Worm (Caenorhabditis elegans) whole organism, midembryonic: Measurements from ENCODE around the gene fbxb-3.
A peak's percentile ranks its signal among the peaks of the same experiment; 100 is the strongest.

Source experiments
- T22C8.4 ChIP-seq: fragments of 200-800 bp; sonication (Bioruptor generic); IDR thresholded peaks from 2 replicates; pipeline ENCODE4 v1.3.6; 2022; ENCODE audit warnings: missing genetic modification characterization, missing compliant biosample characterization
- cog-1 ChIP-seq: sonication (generic microtip); optimal IDR thresholded peaks from 2 replicates; lab custom pipeline; 2016; ENCODE audit warnings: missing genetic modification characterization, missing compliant biosample characterization
- flt-1 ChIP-seq: fragments of 200-800 bp; sonication (Bioruptor generic); IDR thresholded peaks from 2 replicates; pipeline ENCODE4 v1.3.6; 2022; ENCODE audit warnings: missing genetic modification characterization, missing compliant biosample characterization
- klf-2 ChIP-seq: fragments of 200-800 bp; sonication (Bioruptor generic); conservative IDR thresholded peaks from 2 replicates; pipeline ENCODE4 v1.3.6; 2022; ENCODE audit warnings: missing genetic modification reagents, missing genetic modification characterization, missing compliant biosample characterization
- med-1 ChIP-seq: sonication (generic microtip); optimal IDR thresholded peaks from 2 replicates; lab custom pipeline; 2017; ENCODE audit warnings: missing genetic modification characterization, mild to moderate bottlenecking, missing compliant biosample characterization, antibody characterized with exemption, missing genetic modification reagents; ENCODE audit not compliant: insufficient read depth
- ref-1 ChIP-seq: fragments of 200-800 bp; sonication (Bioruptor generic); conservative IDR thresholded peaks from 2 replicates; pipeline ENCODE4 v1.3.6; 2022; ENCODE audit warnings: missing genetic modification reagents, missing genetic modification characterization, missing compliant biosample characterization
- tab-1 ChIP-seq: fragments of 200-800 bp; sonication (Bioruptor generic); IDR thresholded peaks from 2 replicates; pipeline ENCODE4 v1.3.6; 2022; ENCODE audit warnings: missing genetic modification characterization, missing compliant biosample characterization
- ztf-23 ChIP-seq: fragments of 200-800 bp; sonication (Bioruptor generic); IDR thresholded peaks from 2 replicates; pipeline ENCODE4 v1.3.6; 2022; ENCODE audit warnings: missing genetic modification reagents, missing genetic modification characterization, missing compliant biosample characterization
- ztf-29 ChIP-seq: fragments of 200-800 bp; sonication (Bioruptor generic); IDR thresholded peaks from 2 replicates; pipeline ENCODE4 v1.3.6; 2022; ENCODE audit warnings: missing genetic modification reagents, missing genetic modification characterization, missing compliant biosample characterization

The fbxb-3 gene

DNA sequence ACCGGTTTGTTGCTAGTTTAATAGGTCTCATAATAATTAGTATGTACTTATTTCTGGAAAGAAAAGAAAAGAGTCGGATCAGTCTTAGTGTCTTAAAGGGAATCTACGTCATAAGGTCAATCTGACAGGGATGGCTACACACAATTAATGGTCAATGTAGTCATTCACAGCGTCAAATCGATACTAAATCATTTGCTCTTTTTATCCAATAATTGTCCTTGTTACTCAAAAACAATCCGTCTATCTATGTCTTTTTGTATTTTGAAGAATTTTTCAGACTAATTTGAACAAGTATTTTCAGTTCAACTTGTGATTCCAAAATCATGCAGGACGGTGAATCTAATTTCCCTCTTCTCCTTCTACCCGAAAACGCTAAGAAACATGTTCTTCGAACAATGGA is at the start of gene fbxb-3:
TSS of gene fbxb-3 (plus strand) at position 301 of the 400 bp plus-strand sequence.
- TF ChIP-seq ztf-23 (GFP tag; lab: Robert Waterston, UW), result no peak
- no peak for TF ChIP-seq cog-1
- TF ChIP-seq ref-1 (GFP tag; lab: Robert Waterston, UW), result no peak
- TF ChIP-seq klf-2 (GFP tag; lab: Robert Waterston, UW), result no peak
- TF ChIP-seq ztf-29 (GFP tag; lab: Robert Waterston, UW), result no peak
- no peak for TF ChIP-seq tab-1 (GFP tag; lab: Robert Waterston, UW)
- TF ChIP-seq T22C8.4 (GFP tag; lab: Robert Waterston, UW), result no peak
- TF ChIP-seq flt-1 (GFP tag; lab: Robert Waterston, UW), result no peak
- TF ChIP-seq med-1 (GFP tag; lab: Kevin White, UChicago), result no peak

DNA sequence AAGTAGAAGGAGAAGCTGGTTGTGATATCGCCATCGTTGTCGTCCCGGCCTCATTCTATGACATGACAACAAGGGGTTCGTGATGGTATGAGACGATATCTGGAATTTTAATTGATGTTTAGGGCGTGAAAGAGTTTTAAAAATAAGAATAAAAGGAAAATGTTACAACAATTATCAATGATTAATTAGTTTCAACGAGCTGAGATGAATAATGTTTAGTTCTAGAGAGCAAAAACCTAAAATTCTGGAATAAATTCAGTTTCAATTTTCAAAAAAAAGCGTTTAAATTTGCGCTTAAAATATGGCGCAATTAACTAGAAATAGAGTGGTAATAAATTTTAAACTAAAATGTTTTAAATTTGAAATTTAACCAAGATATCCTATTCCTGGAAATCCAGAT is 46.3 kb upstream of the fbxb-3 start, which contains the start of gene H01G02.3:
TSS of gene H01G02.3 (minus strand) at position 101 of the 400 bp plus-strand sequence.
- no peak for TF ChIP-seq ref-1 (GFP tag; lab: Robert Waterston, UW)
- TF ChIP-seq klf-2 (GFP tag; lab: Robert Waterston, UW), result no peak

DNA sequence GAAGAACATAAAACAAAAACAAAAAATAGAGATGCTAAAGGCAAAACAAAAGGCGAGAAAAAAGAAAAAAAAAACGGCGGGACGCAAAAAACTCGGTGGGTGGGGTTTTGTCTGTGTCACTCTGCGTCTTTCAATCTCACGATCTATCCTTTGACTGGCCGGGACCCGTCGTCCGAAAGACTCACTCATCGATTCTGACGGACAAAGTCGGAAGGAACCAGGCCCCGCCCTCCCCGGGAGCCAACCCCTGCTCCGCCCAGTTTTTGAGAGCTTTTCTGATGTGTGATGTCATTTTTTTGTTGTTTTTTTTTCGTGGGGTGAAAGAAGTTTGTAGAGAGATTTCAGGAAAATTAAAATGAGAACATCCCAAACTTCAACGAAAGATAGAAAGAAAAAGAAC is 45.6 kb upstream of the fbxb-3 start:
- TF ChIP-seq flt-1 (GFP tag; lab: Robert Waterston, UW), result peak; percentile 21; the same call in 1 of the 2 replicates
- TF ChIP-seq tab-1 (GFP tag; lab: Robert Waterston, UW), result no peak
- 0 out of 2 replicates have a peak, but pooled peaks have one; percentile 28 for TF ChIP-seq ztf-23 (GFP tag; lab: Robert Waterston, UW)
- TF ChIP-seq ref-1 (GFP tag; lab: Robert Waterston, UW), result no peak
- TF ChIP-seq cog-1, result no peak
- TF ChIP-seq klf-2 (GFP tag; lab: Robert Waterston, UW), result no peak

DNA sequence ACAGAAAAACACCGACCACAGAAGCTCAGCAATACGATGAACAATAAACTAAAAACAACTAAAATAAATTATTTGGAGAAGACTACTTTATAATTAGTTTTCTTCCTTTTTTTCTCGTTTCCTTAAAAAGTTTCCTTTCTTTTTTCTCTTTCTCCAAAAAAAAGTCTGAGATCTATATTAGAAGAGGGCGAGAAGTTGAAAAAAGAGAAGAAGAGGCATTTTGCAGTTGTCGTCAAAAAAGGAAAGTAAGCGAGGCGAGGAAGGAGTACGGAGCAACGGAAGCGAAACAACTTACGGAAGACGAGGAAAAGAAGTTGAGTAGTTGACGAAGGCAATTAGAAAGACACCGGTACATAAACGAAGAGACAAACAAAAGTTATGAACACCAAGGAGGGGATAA is 42.8 kb upstream of the fbxb-3 start:
- TF ChIP-seq ref-1 (GFP tag; lab: Robert Waterston, UW), result no peak

DNA sequence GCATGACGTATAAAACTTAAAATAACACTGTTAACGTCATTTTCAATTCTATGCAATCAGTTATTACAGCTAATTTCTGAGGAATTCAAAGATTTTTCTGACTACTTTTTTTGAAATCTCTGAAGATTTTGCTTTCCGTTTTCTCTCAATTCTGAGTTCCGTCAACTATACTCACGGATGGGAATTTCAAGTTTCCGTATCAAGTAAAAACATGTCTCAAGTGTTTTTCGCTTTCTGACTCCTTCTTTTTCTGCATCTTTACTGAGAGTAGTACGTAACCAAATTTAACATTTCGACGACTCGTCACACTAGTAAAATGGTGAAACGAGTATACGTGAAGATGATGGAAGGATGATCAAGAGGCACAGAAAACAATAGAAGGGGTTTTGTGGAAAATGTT is 41.9 kb upstream of the fbxb-3 start:
- no peak for TF ChIP-seq klf-2 (GFP tag; lab: Robert Waterston, UW)
- no peak for TF ChIP-seq ztf-23 (GFP tag; lab: Robert Waterston, UW)
- no peak for TF ChIP-seq ref-1 (GFP tag; lab: Robert Waterston, UW)
- no peak for TF ChIP-seq ztf-29 (GFP tag; lab: Robert Waterston, UW)
- TF ChIP-seq T22C8.4 (GFP tag; lab: Robert Waterston, UW), result no peak
- TF ChIP-seq tab-1 (GFP tag; lab: Robert Waterston, UW), result no peak
- no peak for TF ChIP-seq flt-1 (GFP tag; lab: Robert Waterston, UW)
- no peak for TF ChIP-seq med-1 (GFP tag; lab: Kevin White, UChicago)
- no peak for TF ChIP-seq cog-1

DNA sequence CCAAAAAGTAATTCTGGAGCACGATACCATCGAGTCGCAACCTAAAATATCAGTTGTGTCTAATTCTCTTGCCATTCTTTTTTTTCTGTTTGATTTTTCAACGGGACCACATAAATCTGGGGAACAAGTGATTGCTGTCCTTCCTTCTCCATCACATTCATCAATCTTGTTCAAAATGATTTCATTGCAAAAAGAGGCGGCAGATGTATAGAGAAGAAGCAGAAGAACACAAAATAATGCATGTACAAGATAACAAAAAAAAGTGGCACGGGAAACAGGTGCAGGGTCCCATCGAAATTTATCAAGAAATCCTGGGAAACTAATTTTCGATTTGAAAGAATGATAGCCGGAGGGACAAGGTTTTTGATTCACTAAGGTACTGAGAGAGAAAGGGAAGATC is 39.5 kb upstream of the fbxb-3 start:
- TF ChIP-seq ztf-29 (GFP tag; lab: Robert Waterston, UW) (no peak), cog-1 (no peak), med-1 (GFP tag; lab: Kevin White, UChicago) (no peak), tab-1 (GFP tag; lab: Robert Waterston, UW) (no peak), flt-1 (GFP tag; lab: Robert Waterston, UW) (no peak), ztf-23 (GFP tag; lab: Robert Waterston, UW) (no peak)

DNA sequence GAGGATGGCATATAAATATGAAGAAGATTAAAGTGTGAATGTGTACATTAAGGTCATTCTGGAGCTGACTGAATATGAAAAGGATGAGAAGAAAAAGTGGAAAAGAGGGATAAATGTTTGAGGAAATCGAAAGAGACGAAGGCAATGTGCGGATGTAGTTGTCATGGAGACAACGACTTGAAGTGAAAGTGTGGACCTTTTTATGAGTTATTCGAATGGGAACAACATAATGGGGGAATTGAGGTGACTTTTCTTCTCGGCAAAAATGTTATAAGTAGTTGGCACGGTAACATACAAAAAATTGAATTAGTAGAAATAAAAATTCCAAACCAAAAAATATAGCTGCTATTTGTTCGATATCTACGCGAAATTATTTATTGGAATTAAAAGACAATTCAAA is 37.7 kb upstream of the fbxb-3 start, which contains the start of gene dyf-18:
TSS of gene dyf-18 (minus strand) at position 101 of the 400 bp plus-strand sequence.
- no peak for TF ChIP-seq flt-1 (GFP tag; lab: Robert Waterston, UW)
- TF ChIP-seq tab-1 (GFP tag; lab: Robert Waterston, UW), result no peak

DNA sequence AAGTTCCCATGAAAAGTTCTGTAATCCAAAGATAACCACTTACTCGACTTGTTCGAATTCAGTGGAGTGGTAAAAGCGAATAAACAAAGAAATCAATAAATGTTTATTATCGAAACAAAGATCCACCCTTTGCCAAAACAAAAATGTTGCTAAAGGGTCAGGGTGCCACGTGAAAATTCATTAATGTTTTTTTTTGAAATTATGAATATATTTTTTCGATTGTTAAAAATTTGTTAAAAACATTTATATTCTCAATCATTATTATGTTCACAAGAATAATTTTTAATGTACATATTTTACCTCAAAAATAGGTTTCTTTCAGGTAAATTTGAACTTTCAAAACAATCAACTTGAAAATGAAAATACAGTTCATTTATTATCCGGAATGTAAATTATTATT is 35.7 kb upstream of the fbxb-3 start, which contains the start of gene H01G02.4:
TSS of gene H01G02.4 (minus strand) at position 101 of the 400 bp plus-strand sequence.
- TF ChIP-seq med-1 (GFP tag; lab: Kevin White, UChicago) (no peak), ztf-29 (GFP tag; lab: Robert Waterston, UW) (no peak), cog-1 (no peak), flt-1 (GFP tag; lab: Robert Waterston, UW) (no peak), ref-1 (GFP tag; lab: Robert Waterston, UW) (no peak), ztf-23 (GFP tag; lab: Robert Waterston, UW) (no peak), T22C8.4 (GFP tag; lab: Robert Waterston, UW) (no peak)

DNA sequence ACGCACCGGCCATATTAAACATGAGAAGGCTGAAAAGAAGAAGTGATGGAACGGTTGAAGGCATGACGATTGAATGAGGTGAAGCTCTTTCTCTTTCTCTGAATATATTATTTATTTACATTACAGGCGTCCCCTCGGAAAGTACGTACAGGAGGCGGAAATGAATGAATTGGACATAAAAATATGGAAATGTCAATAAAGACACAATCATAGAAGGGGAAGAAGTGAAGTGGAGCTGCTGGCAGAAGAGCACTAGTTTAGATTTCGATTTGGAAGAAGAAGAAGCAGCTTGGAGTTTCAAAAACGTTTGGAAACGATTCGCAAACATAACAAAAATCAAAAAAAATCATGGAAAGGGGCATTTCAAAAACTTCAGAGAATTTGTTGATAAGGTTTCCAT is 34.7 kb upstream of the fbxb-3 start, which contains the start of gene H01G02.1:
TSS of gene H01G02.1 (minus strand) at position 101 of the 400 bp plus-strand sequence.
- no peak for TF ChIP-seq flt-1 (GFP tag; lab: Robert Waterston, UW)
- no peak for TF ChIP-seq tab-1 (GFP tag; lab: Robert Waterston, UW)
- TF ChIP-seq cog-1, result no peak
- TF ChIP-seq klf-2 (GFP tag; lab: Robert Waterston, UW), result no peak
- TF ChIP-seq med-1 (GFP tag; lab: Kevin White, UChicago), result no peak
- no peak for TF ChIP-seq ztf-23 (GFP tag; lab: Robert Waterston, UW)
- TF ChIP-seq T22C8.4 (GFP tag; lab: Robert Waterston, UW), result no peak
- TF ChIP-seq ref-1 (GFP tag; lab: Robert Waterston, UW), result no peak
- no peak for TF ChIP-seq ztf-29 (GFP tag; lab: Robert Waterston, UW)

DNA sequence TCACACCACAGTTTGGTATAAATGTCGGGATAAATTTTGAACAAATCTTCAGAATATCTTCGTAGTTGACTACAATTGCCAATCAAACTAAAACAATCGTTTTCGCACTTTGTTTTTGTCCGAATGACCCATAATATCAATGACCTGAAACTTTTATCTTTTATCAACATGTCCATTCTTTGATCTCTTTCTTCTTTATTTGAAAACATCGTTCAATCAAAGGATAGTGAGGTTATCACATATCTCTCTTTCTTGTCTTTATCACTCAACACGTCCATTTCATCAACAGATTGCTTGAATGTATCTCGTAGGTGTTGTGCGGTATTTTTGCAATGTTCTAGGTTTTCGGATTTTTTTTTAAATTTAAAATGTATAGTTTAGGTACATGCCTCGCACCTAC is 29.7 kb upstream of the fbxb-3 start:
- TF ChIP-seq ztf-23 (GFP tag; lab: Robert Waterston, UW), result no peak
- TF ChIP-seq flt-1 (GFP tag; lab: Robert Waterston, UW), result no peak
- no peak for TF ChIP-seq ref-1 (GFP tag; lab: Robert Waterston, UW)
- no peak for TF ChIP-seq klf-2 (GFP tag; lab: Robert Waterston, UW)
- no peak for TF ChIP-seq cog-1
- no peak for TF ChIP-seq med-1 (GFP tag; lab: Kevin White, UChicago)
- no peak for TF ChIP-seq T22C8.4 (GFP tag; lab: Robert Waterston, UW)
- TF ChIP-seq tab-1 (GFP tag; lab: Robert Waterston, UW), result no peak
- TF ChIP-seq ztf-29 (GFP tag; lab: Robert Waterston, UW), result no peak
